Worm (Caenorhabditis elegans) whole organism, late embryonic: Measurements from ENCODE around the gene B0507.3.

Experiments
- C38D4.7 ChIP-seq: fragments of 200-800 bp; sonication (Bioruptor generic); optimal IDR thresholded peaks from 2 replicates; lab custom pipeline; 2018; ENCODE audit warnings: mild to moderate bottlenecking, missing genetic modification characterization, moderate library complexity, missing compliant biosample characterization
- F13H6.1 ChIP-seq: sonication (generic microtip); optimal IDR thresholded peaks from 2 replicates; lab custom pipeline; 2016; ENCODE audit warnings: missing genetic modification characterization, missing compliant biosample characterization
- K09A11.1 ChIP-seq: sonication (generic microtip); optimal IDR thresholded peaks from 2 replicates; lab custom pipeline; 2017; ENCODE audit warnings: antibody characterized with exemption, mild to moderate bottlenecking, missing genetic modification characterization, missing compliant biosample characterization; ENCODE audit not compliant: insufficient read depth
- Y22D7AL.16 ChIP-seq: sonication (generic microtip); optimal IDR thresholded peaks from 2 replicates; lab custom pipeline; 2016; ENCODE audit warnings: missing genetic modification characterization, missing compliant biosample characterization
- ahr-1 ChIP-seq: sonication (generic microtip); optimal IDR thresholded peaks from 2 replicates; lab custom pipeline; 2016; ENCODE audit warnings: missing genetic modification characterization, missing compliant biosample characterization
- ama-1 ChIP-seq: fragments of 150-350 bp; optimal IDR thresholded peaks from 2 replicates; lab custom pipeline; 2014
- ceh-18 ChIP-seq: sonication (generic microtip); optimal IDR thresholded peaks from 2 replicates; lab custom pipeline; 2016; ENCODE audit warnings: missing genetic modification characterization, missing compliant biosample characterization
- ceh-2 ChIP-seq: sonication (generic microtip); optimal IDR thresholded peaks from 2 replicates; lab custom pipeline; 2016; ENCODE audit warnings: missing genotype, missing genetic modification characterization, missing compliant biosample characterization
- ceh-24 ChIP-seq: sonication (generic microtip); optimal IDR thresholded peaks from 2 replicates; lab custom pipeline; 2016; ENCODE audit warnings: mild to moderate bottlenecking, missing genetic modification characterization, missing compliant biosample characterization
- ceh-30 ChIP-seq: fragments of 150-350 bp; optimal IDR thresholded peaks from 2 replicates; lab custom pipeline; 2014; ENCODE audit warnings: missing biosample characterization, missing genetic modification characterization
- ceh-31 ChIP-seq: sonication (generic microtip); optimal IDR thresholded peaks from 2 replicates; lab custom pipeline; 2016; ENCODE audit warnings: missing genetic modification characterization, missing compliant biosample characterization
- ceh-34 ChIP-seq: sonication (generic microtip); optimal IDR thresholded peaks from 2 replicates; lab custom pipeline; 2016; ENCODE audit warnings: mild to moderate bottlenecking, missing genetic modification characterization, missing compliant biosample characterization
- ceh-45 ChIP-seq: fragments of 200-800 bp; sonication (Bioruptor generic); IDR thresholded peaks from 2 replicates; pipeline ENCODE4 v1.3.6; 2022; ENCODE audit warnings: missing genetic modification reagents, missing genetic modification characterization, missing compliant biosample characterization
- ceh-48 ChIP-seq: sonication (generic microtip); optimal IDR thresholded peaks from 2 replicates; lab custom pipeline; 2016; ENCODE audit warnings: missing genetic modification characterization, inconsistent platforms, missing compliant biosample characterization
- ceh-9 ChIP-seq: sonication (generic microtip); optimal IDR thresholded peaks from 2 replicates; lab custom pipeline; 2016; ENCODE audit warnings: mild to moderate bottlenecking, missing genetic modification characterization, inconsistent platforms, missing compliant biosample characterization
- che-1 ChIP-seq: sonication (generic microtip); optimal IDR thresholded peaks from 2 replicates; lab custom pipeline; 2016; ENCODE audit warnings: mild to moderate bottlenecking, missing genetic modification characterization, missing compliant biosample characterization
- dve-1 ChIP-seq: sonication (generic microtip); optimal IDR thresholded peaks from 2 replicates; lab custom pipeline; 2017; ENCODE audit warnings: antibody characterized with exemption, mild to moderate bottlenecking, missing genetic modification characterization, missing compliant biosample characterization
- ets-4 ChIP-seq: sonication (generic microtip); optimal IDR thresholded peaks from 2 replicates; lab custom pipeline; 2016; ENCODE audit warnings: missing genetic modification characterization, missing compliant biosample characterization
- eyg-1 ChIP-seq: sonication (generic microtip); optimal IDR thresholded peaks from 2 replicates; lab custom pipeline; 2016; ENCODE audit warnings: missing genotype, missing genetic modification characterization, missing compliant biosample characterization
- fax-1 ChIP-seq: sonication (generic microtip); optimal IDR thresholded peaks from 2 replicates; lab custom pipeline; 2016; ENCODE audit warnings: missing genotype, missing genetic modification characterization, missing compliant biosample characterization
- gmeb-2 ChIP-seq: sonication (generic microtip); optimal IDR thresholded peaks from 2 replicates; lab custom pipeline; 2016; ENCODE audit warnings: missing genetic modification characterization, inconsistent platforms, missing compliant biosample characterization
- mec-3 ChIP-seq: sonication (generic microtip); optimal IDR thresholded peaks from 2 replicates; lab custom pipeline; 2016; ENCODE audit warnings: borderline replicate concordance, missing genetic modification characterization, missing compliant biosample characterization
- nhr-11 ChIP-seq: fragments of 150-350 bp; optimal IDR thresholded peaks from 2 replicates; lab custom pipeline; 2014; ENCODE audit warnings: missing biosample characterization, missing genetic modification characterization
- nhr-232 ChIP-seq: sonication (generic microtip); optimal IDR thresholded peaks from 2 replicates; lab custom pipeline; 2016; ENCODE audit warnings: missing genetic modification characterization, missing compliant biosample characterization
- odd-2 ChIP-seq: sonication (generic microtip); optimal IDR thresholded peaks from 2 replicates; lab custom pipeline; 2017; ENCODE audit warnings: antibody characterized with exemption, mild to moderate bottlenecking, missing genetic modification characterization, missing compliant biosample characterization
- pag-3 ChIP-seq: sonication (generic microtip); optimal IDR thresholded peaks from 2 replicates; lab custom pipeline; 2016; ENCODE audit warnings: missing compliant biosample characterization, missing genetic modification characterization, borderline replicate concordance
- pax-1 ChIP-seq: fragments of 150-350 bp; optimal IDR thresholded peaks from 2 replicates; lab custom pipeline; 2014; ENCODE audit warnings: missing biosample characterization, missing genetic modification characterization
- pha-2 ChIP-seq: sonication (generic microtip); optimal IDR thresholded peaks from 2 replicates; lab custom pipeline; 2017; ENCODE audit warnings: mild to moderate bottlenecking, missing genetic modification characterization, missing compliant biosample characterization
- pros-1 ChIP-seq: fragments of 150-350 bp; optimal IDR thresholded peaks from 2 replicates; lab custom pipeline; 2014; ENCODE audit warnings: missing biosample characterization, missing genetic modification reagents, missing genetic modification characterization
- ref-2 ChIP-seq: sonication (generic microtip); optimal IDR thresholded peaks from 2 replicates; lab custom pipeline; 2016; ENCODE audit warnings: missing genetic modification characterization, missing compliant biosample characterization
- sdc-2 ChIP-seq: sonication (generic microtip); optimal IDR thresholded peaks from 2 replicates; lab custom pipeline; 2016; ENCODE audit warnings: missing genotype, missing genetic modification characterization, missing compliant biosample characterization
- sox-4 ChIP-seq: sonication (generic microtip); optimal IDR thresholded peaks from 2 replicates; lab custom pipeline; 2017; ENCODE audit warnings: mild to moderate bottlenecking, missing genetic modification characterization, inconsistent platforms, missing compliant biosample characterization
- syd-9 ChIP-seq: sonication (generic microtip); optimal IDR thresholded peaks from 2 replicates; lab custom pipeline; 2016; ENCODE audit warnings: mild to moderate bottlenecking, missing genetic modification characterization, moderate library complexity, missing compliant biosample characterization
- unc-3 ChIP-seq, 2 experiments: fragments of 200-800 bp in 1 of 2; sonication (Bioruptor generic) in 1 of 2; sonication (generic microtip) in 1 of 2; conservative IDR thresholded peaks in 1 of 2; optimal IDR thresholded peaks in 1 of 2; 2 replicates each; pipeline versions ENCODE4 v1.3.6 to Lab custom; 2016 to 2022; ENCODE audit warnings: missing compliant biosample characterization in 2 of 2, missing genetic modification characterization in 2 of 2, missing genetic modification reagents in 1 of 2
- unc-42 ChIP-seq: sonication (generic microtip); optimal IDR thresholded peaks from 2 replicates; lab custom pipeline; 2016; ENCODE audit warnings: missing genotype, missing genetic modification characterization, missing compliant biosample characterization
- unc-55 ChIP-seq: sonication (generic microtip); optimal IDR thresholded peaks from 2 replicates; lab custom pipeline; 2017; ENCODE audit warnings: missing biosample characterization, missing genetic modification reagents, missing genetic modification characterization
- zip-5 ChIP-seq: sonication (generic microtip); optimal IDR thresholded peaks from 2 replicates; lab custom pipeline; 2016; ENCODE audit warnings: missing genetic modification characterization, missing compliant biosample characterization
- ztf-16 ChIP-seq: sonication (generic microtip); optimal IDR thresholded peaks from 2 replicates; lab custom pipeline; 2017; ENCODE audit warnings: missing genetic modification characterization, missing compliant biosample characterization

The B0507.3 gene

DNA sequence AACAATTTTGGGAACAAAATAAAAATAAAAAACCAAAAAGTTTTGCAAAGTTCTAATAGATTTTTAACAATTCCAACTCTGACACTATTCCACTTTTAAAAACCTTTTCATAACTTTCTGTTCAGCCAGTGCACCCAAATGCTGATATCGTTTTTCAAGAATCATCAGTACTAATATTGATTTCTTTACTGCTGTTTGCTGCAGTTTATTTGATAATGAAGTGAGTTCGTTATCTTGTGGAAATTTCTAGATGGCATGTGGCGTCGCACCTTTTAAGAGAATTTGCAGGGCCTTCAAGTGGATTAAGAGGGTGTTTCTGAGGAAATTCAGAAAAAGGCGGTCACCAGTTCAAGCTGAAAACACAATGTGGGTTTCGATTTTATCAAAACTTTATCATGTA, 37.7 kb upstream of the B0507.3 start:
- TF ChIP-seq ceh-9 (tag; lab: Kevin White, UChicago), result no peak
- TF ChIP-seq gmeb-2 (tag; lab: Kevin White, UChicago), result no peak
- no peak for TF ChIP-seq nhr-11 (tag; lab: Kevin White, UChicago)
- no peak for TF ChIP-seq unc-42 (tag; lab: Kevin White, UChicago)

DNA sequence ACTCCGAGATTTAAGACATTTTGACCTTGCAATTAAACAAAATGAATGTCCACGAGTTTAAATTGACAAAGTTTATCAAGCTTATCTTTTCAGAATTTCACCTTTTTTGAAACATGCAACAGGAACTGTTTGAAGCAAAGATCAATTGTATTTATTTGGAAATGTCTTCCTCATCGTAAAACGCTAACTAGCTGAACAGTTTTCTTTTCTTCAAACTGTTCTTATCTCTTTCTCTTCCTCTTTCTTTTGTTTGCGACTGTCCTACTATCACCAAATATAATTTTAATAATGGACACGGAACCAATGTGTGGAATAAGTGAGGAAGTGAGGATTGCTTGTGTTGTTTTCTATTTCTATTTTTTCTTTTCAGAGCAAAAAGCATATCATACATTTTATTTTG, 35.8 kb upstream of the B0507.3 start, which contains the start of gene ZC196.4:
ZC196.4 (plus strand) TSS at position 173 of the 400 bp plus-strand sequence.
- TF ChIP-seq ceh-18 (no peak), ceh-34 (tag; lab: Kevin White, UChicago) (no peak), pros-1 (no peak), che-1 (no peak), odd-2 (no peak), sox-4 (tag; lab: Kevin White, UChicago) (no peak), K09A11.1 (tag; lab: Kevin White, UChicago) (no peak), C38D4.7 (GFP tag; lab: Kevin White, UChicago) (no peak), ama-1 (lab: Kevin White, UChicago) (no peak), ceh-30 (tag; lab: Kevin White, UChicago) (no peak), ets-4 (no peak), eyg-1 (tag; lab: Kevin White, UChicago) (no peak), ceh-2 (tag; lab: Kevin White, UChicago) (no peak), ceh-31 (tag; lab: Kevin White, UChicago) (no peak), nhr-232 (tag; lab: Kevin White, UChicago) (no peak), pag-3 (no peak), F13H6.1 (tag; lab: Kevin White, UChicago) (no peak)

DNA sequence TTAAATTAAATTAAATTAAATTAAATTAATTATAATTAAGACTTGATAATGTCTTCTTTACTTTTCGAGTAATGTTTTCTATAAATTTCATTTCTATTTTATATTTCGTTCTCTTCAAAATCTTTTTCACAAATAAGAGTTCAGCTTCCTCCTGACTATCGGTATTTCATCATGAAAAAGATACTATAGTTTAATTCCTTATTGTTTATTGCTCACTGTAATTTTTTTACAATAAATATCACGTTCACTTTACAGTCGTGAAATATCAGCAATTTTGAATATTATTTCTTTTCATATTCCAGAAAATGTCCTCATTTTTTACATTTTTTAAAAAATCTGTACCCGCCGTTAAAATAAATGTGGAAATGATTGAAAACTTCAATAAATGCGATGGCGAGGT, 32.3 kb upstream of the B0507.3 start, which contains the start of gene ZC196.3:
ZC196.3 (plus strand) TSS at position 301 of the 400 bp plus-strand sequence.
- TF ChIP-seq pag-3, result no peak
- TF ChIP-seq unc-3 (GFP tag; conservative IDR thresholded peaks at IDR 0.05; lab: Robert Waterston, UW), result no peak
- no peak for TF ChIP-seq unc-3 (tag; optimal IDR thresholded peaks at IDR 0.05; lab: Kevin White, UChicago)
- TF ChIP-seq fax-1 (tag; lab: Kevin White, UChicago), result no peak
- no peak for TF ChIP-seq ztf-16 (tag; lab: Kevin White, UChicago)
- no peak for TF ChIP-seq nhr-232 (tag; lab: Kevin White, UChicago)
- TF ChIP-seq Y22D7AL.16 (tag; lab: Kevin White, UChicago), result no peak
- no peak for TF ChIP-seq ceh-45 (GFP tag; lab: Robert Waterston, UW)
- TF ChIP-seq dve-1, result no peak
- TF ChIP-seq zip-5 (tag; lab: Kevin White, UChicago), result no peak
- TF ChIP-seq nhr-11 (tag; lab: Kevin White, UChicago), result no peak
- no peak for TF ChIP-seq ceh-18
- no peak for TF ChIP-seq ceh-9 (tag; lab: Kevin White, UChicago)
- no peak for TF ChIP-seq pax-1 (tag; lab: Kevin White, UChicago)
- TF ChIP-seq unc-42 (tag; lab: Kevin White, UChicago), result no peak
- no peak for TF ChIP-seq sdc-2 (tag; lab: Kevin White, UChicago)
- no peak for TF ChIP-seq ets-4
- TF ChIP-seq, all 69 proteins: peak for 0

DNA sequence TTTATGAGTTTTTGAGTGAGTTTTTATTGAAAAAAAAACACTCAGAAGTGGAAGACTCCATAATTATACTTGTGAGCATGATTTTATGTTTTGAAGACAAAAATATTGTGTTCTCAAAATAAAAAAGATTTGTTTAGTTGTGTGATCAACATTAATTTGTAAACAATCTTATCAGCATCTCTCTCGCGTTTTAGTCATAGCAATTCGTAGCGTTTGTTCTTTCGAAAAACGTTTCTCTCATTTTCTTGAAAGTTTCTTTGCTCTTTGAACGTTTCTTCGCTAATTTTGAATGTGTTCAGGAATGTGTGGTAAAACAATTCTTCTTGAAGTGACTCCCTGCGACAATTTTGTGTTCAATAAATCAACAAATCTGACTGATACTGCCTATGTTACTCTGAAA, 29.6 kb upstream of the B0507.3 start, which contains the start of gene ZC196.2:
ZC196.2 (plus strand) TSS at position 301 of the 400 bp plus-strand sequence.
- TF ChIP-seq ceh-48 (tag; lab: Kevin White, UChicago) (no peak), unc-55 (no peak), pha-2 (tag; lab: Kevin White, UChicago) (no peak), sox-4 (tag; lab: Kevin White, UChicago) (no peak), ztf-16 (tag; lab: Kevin White, UChicago) (no peak), ets-4 (no peak), ceh-24 (tag; lab: Kevin White, UChicago) (no peak), K09A11.1 (tag; lab: Kevin White, UChicago) (no peak), dve-1 (no peak), ceh-2 (tag; lab: Kevin White, UChicago) (no peak), syd-9 (tag; lab: Kevin White, UChicago) (no peak), pag-3 (no peak), ref-2 (no peak), ahr-1 (tag; lab: Kevin White, UChicago) (no peak), che-1 (no peak), Y22D7AL.16 (tag; lab: Kevin White, UChicago) (no peak), sdc-2 (tag; lab: Kevin White, UChicago) (no peak), mec-3 (tag; lab: Kevin White, UChicago) (no peak)
- TF ChIP-seq, all 69 proteins: peak for 0
